Worm (Caenorhabditis elegans): ENCODE data around the gene mltn-1.

The mltn-1 gene

ce11 chrII:13145204-13145603 lies at the start of gene mltn-1:
Gene mltn-1, minus strand, starts transcription at chrII:13145225.
- peak; percentile 82 for TF ChIP-seq nhr-43 (tag; optimal IDR thresholded peaks at IDR 0.05; ENCODE audit: poor library complexity, severe bottlenecking)
- no peak for TF ChIP-seq nhr-28 (tag; optimal IDR thresholded peaks at IDR 0.05)
- peak; percentile 14 for TF ChIP-seq nhr-23 (tag; optimal IDR thresholded peaks at IDR 0.05)
- no peak for TF ChIP-seq elt-1 (tag; optimal IDR thresholded peaks at IDR 0.05)

- no peak for TF ChIP-seq ceh-9 (tag; optimal IDR thresholded peaks at IDR 0.05)
- no peak for TF ChIP-seq mml-1 (tag; optimal IDR thresholded peaks at IDR 0.05)
- TF ChIP-seq fos-1 (tag; optimal IDR thresholded peaks at IDR 0.05): no peak
- TF ChIP-seq fkh-2 (tag; optimal IDR thresholded peaks at IDR 0.05): no peak
- TF ChIP-seq mdl-1 (tag; optimal IDR thresholded peaks at IDR 0.05): no peak
- TF ChIP-seq nhr-237 (tag; optimal IDR thresholded peaks at IDR 0.05): no peak
- TF ChIP-seq nhr-77 (tag; optimal IDR thresholded peaks at IDR 0.05): no peak
- no peak for TF ChIP-seq pha-4 (tag; optimal IDR thresholded peaks at IDR 0.05)
- no peak for TF ChIP-seq ztf-11 (tag; optimal IDR thresholded peaks at IDR 0.05)
- no peak for TF ChIP-seq pqm-1 (tag; optimal IDR thresholded peaks at IDR 0.05)
- TF ChIP-seq egl-27 (tag; optimal IDR thresholded peaks at IDR 0.05): no peak
- no peak for TF ChIP-seq eor-1 (tag; optimal IDR thresholded peaks at IDR 0.05)
- TF ChIP-seq unc-62 (GFP tag; optimal IDR thresholded peaks at IDR 0.05): no peak
- TF ChIP-seq lsy-12 (tag; optimal IDR thresholded peaks at IDR 0.05): no peak
- no peak for TF ChIP-seq sea-2 (GFP tag; optimal IDR thresholded peaks at IDR 0.05)
These were observed 48.6 kb upstream of the mltn-1 start for ce11 chrII:13193563-13194103.

ce11 chrII:13190412-13190811 lies 45.4 kb upstream of the mltn-1 start:
- no peak for TF ChIP-seq nfya-1 (tag; optimal IDR thresholded peaks at IDR 0.05; ENCODE audit: insufficient read depth)
- TF ChIP-seq mml-1 (tag; optimal IDR thresholded peaks at IDR 0.05): no peak
- TF ChIP-seq elt-2 (tag; optimal IDR thresholded peaks at IDR 0.05): peak; percentile 70
- TF ChIP-seq pqm-1 (tag; optimal IDR thresholded peaks at IDR 0.05): peak; percentile 58
- no peak for TF ChIP-seq unc-62 (GFP tag; optimal IDR thresholded peaks at IDR 0.05)
- TF ChIP-seq pha-4 (tag; optimal IDR thresholded peaks at IDR 0.05): peak; percentile 37

- TF ChIP-seq nhr-11 (tag; optimal IDR thresholded peaks at IDR 0.05) (no peak), ceh-9 (tag; optimal IDR thresholded peaks at IDR 0.05) (no peak), aly-2 (tag; optimal IDR thresholded peaks at IDR 0.05) (no peak), nhr-67 (tag; optimal IDR thresholded peaks at IDR 0.05) (no peak), skn-1 (tag; optimal IDR thresholded peaks at IDR 0.05) (no peak), elt-2 (tag; optimal IDR thresholded peaks at IDR 0.05) (no peak), nfya-1 (tag; optimal IDR thresholded peaks at IDR 0.05; ENCODE audit: insufficient read depth) (no peak), hmg-11 (tag; optimal IDR thresholded peaks at IDR 0.05) (peak; percentile 35), nhr-25 (tag; optimal IDR thresholded peaks at IDR 0.05) (peak; percentile 61), fkh-10 (GFP tag; optimal IDR thresholded peaks at IDR 0.05) (no peak), pha-4 (tag; optimal IDR thresholded peaks at IDR 0.05) (peak; percentile 79), ztf-4 (tag; optimal IDR thresholded peaks at IDR 0.05) (no peak), lsy-12 (tag; optimal IDR thresholded peaks at IDR 0.05) (no peak), lin-39 (tag; optimal IDR thresholded peaks at IDR 0.05) (peak; percentile 86), jun-1 (tag; optimal IDR thresholded peaks at IDR 0.05) (no peak), mdl-1 (tag; optimal IDR thresholded peaks at IDR 0.05) (no peak), lin-15B (tag; optimal IDR thresholded peaks at IDR 0.05) (peak; percentile 14), ceh-16 (tag; optimal IDR thresholded peaks at IDR 0.05) (no peak), unc-62 (GFP tag; optimal IDR thresholded peaks at IDR 0.05) (peak; percentile 70), ceh-28 (tag; optimal IDR thresholded peaks at IDR 0.05) (no peak), pqm-1 (tag; optimal IDR thresholded peaks at IDR 0.05) (no peak), ZK546.5 (tag; optimal IDR thresholded peaks at IDR 0.05) (no peak), egl-5 (tag; optimal IDR thresholded peaks at IDR 0.05) (peak; percentile 7), snpc-4 (tag; optimal IDR thresholded peaks at IDR 0.05) (peak; percentile 8)
These were observed 44.3 kb upstream of the mltn-1 start for ce11 chrII:13189363-13189762.

All from whole organism, L3 larva.